Fruit fly (Drosophila melanogaster) whole organism, embryonic: Measurements from ENCODE around the gene CG14982.

Experiments used
- Adf1 ChIP-seq: fragments of 200-800 bp; sonication (Bioruptor generic); IDR thresholded peaks from 2 replicates; pipeline ENCODE4 v1.3.6; 2022; ENCODE audit warnings: missing biosample characterization, missing genetic modification characterization
- Atf-2 ChIP-seq: fragments of 200-800 bp; sonication (Bioruptor generic); optimal IDR thresholded peaks from 2 replicates; lab custom pipeline; 2016; ENCODE audit warnings: missing biosample characterization, missing genetic modification characterization
- B-H2 ChIP-seq: fragments of 200-800 bp; sonication (Bioruptor generic); optimal IDR thresholded peaks from 2 replicates; lab custom pipeline; 2018; ENCODE audit warnings: missing biosample characterization, mild to moderate bottlenecking, missing genetic modification characterization
- BtbVII ChIP-seq: fragments of 200-800 bp; sonication (Bioruptor generic); optimal IDR thresholded peaks from 3 replicates; lab custom pipeline; 2017; ENCODE audit warnings: missing biosample characterization, mild to moderate bottlenecking, missing genetic modification characterization
- CG11398 ChIP-seq: fragments of 200-800 bp; sonication (Bioruptor generic); optimal IDR thresholded peaks from 2 replicates; lab custom pipeline; 2016; ENCODE audit warnings: missing biosample characterization, missing genetic modification characterization
- CG13894 ChIP-seq: fragments of 200-800 bp; sonication (Bioruptor generic); optimal IDR thresholded peaks from 3 replicates; lab custom pipeline; 2018; ENCODE audit warnings: missing biosample characterization, mild to moderate bottlenecking, missing genetic modification characterization, moderate library complexity
- CG14050 ChIP-seq: fragments of 200-800 bp; sonication (Bioruptor generic); IDR thresholded peaks from 3 replicates; pipeline ENCODE4 v1.3.6; 2022; ENCODE audit warnings: missing biosample characterization, missing genetic modification characterization
- CG18262 ChIP-seq: fragments of 200-800 bp; optimal IDR thresholded peaks from 3 replicates; lab custom pipeline; 2019; ENCODE audit warnings: missing biosample characterization, mild to moderate bottlenecking, missing genetic modification characterization, moderate library complexity
- CG18599 ChIP-seq: fragments of 200-800 bp; sonication (Bioruptor generic); optimal IDR thresholded peaks from 3 replicates; lab custom pipeline; 2017; ENCODE audit warnings: missing biosample characterization, missing genetic modification characterization, mild to moderate bottlenecking, moderate library complexity, missing genetic modification reagents
- Dad ChIP-seq: fragments of 200-800 bp; sonication (Bioruptor generic); optimal IDR thresholded peaks from 3 replicates; lab custom pipeline; 2016; ENCODE audit warnings: missing biosample characterization, missing genetic modification characterization
- Deaf1 ChIP-seq: fragments of 200-800 bp; optimal IDR thresholded peaks from 3 replicates; lab custom pipeline; 2019; ENCODE audit warnings: missing biosample characterization, mild to moderate bottlenecking, missing genetic modification characterization, moderate library complexity
- Drgx ChIP-seq: fragments of 200-800 bp; sonication (Bioruptor generic); IDR thresholded peaks from 2 replicates; pipeline ENCODE4 v1.3.6; 2022; ENCODE audit warnings: missing biosample characterization, missing genetic modification characterization
- Ets65A ChIP-seq: fragments of 200-800 bp; sonication (Bioruptor generic); peaks from one replicate; lab custom pipeline; 2016; ENCODE audit warnings: missing biosample characterization, missing genetic modification characterization
- HLH4C ChIP-seq: fragments of 200-800 bp; sonication (Bioruptor generic); IDR thresholded peaks from 3 replicates; pipeline ENCODE4 v1.3.6; 2022; ENCODE audit warnings: missing biosample characterization, missing genetic modification characterization; ENCODE audit not compliant: partially characterized antibody
- Hmr ChIP-seq: fragments of 200-800 bp; sonication (Bioruptor generic); optimal IDR thresholded peaks from 3 replicates; lab custom pipeline; 2017; ENCODE audit warnings: mild to moderate bottlenecking, missing biosample characterization, missing genetic modification reagents, missing genetic modification characterization
- Lhr ChIP-seq: fragments of 200-800 bp; sonication (Bioruptor generic); optimal IDR thresholded peaks from 3 replicates; lab custom pipeline; 2017; ENCODE audit warnings: mild to moderate bottlenecking, missing biosample characterization, missing genetic modification reagents, missing genetic modification characterization
- Lpt ChIP-seq: fragments of >200 bp; optimal IDR thresholded peaks from 2 replicates; lab custom pipeline; 2018; ENCODE audit warnings: missing biosample characterization, missing genetic modification characterization
- Mad ChIP-seq: fragments of 200-800 bp; sonication (Bioruptor generic); optimal IDR thresholded peaks from 2 replicates; lab custom pipeline; 2016; ENCODE audit warnings: missing biosample characterization, missing genetic modification characterization
- Med ChIP-seq: fragments of 200-800 bp; sonication (Bioruptor generic); peaks from one replicate; lab custom pipeline; 2016; ENCODE audit warnings: missing biosample characterization, missing genetic modification characterization, mild to moderate bottlenecking, inconsistent platforms, moderate library complexity
- Pdp1 ChIP-seq, 2 experiments: fragments of 200-800 bp; sonication (Bioruptor generic); optimal IDR thresholded peaks; 3 replicates each; lab custom pipeline; 2016; ENCODE audit warnings: missing biosample characterization in 2 of 2, missing genetic modification characterization in 2 of 2, mild to moderate bottlenecking in 1 of 2, moderate library complexity in 1 of 2
- Trl ChIP-seq, 3 experiments: fragments of >200 bp in 2 of 3; fragments of 200-800 bp in 1 of 3; sonication (Bioruptor generic) in 1 of 3; optimal IDR thresholded peaks; 2 replicates in 1 of 3; 3 replicates in 2 of 3; lab custom pipeline; 2016 to 2017; ENCODE audit warnings: missing biosample characterization in 1 of 3, missing genetic modification characterization in 1 of 3
- aop ChIP-seq: fragments of 200-800 bp; sonication (Bioruptor generic); IDR thresholded peaks from 2 replicates; pipeline ENCODE4 v1.3.6; 2022; ENCODE audit warnings: missing biosample characterization, missing genetic modification characterization
- cg ChIP-seq: fragments of 200-800 bp; sonication (Bioruptor generic); optimal IDR thresholded peaks from 3 replicates; lab custom pipeline; 2019; ENCODE audit warnings: missing biosample characterization, mild to moderate bottlenecking, missing genetic modification characterization, moderate library complexity
- crc ChIP-seq: fragments of 200-800 bp; sonication (Bioruptor generic); optimal IDR thresholded peaks from 2 replicates; lab custom pipeline; 2016; ENCODE audit warnings: missing biosample characterization, missing genetic modification characterization
- cwo ChIP-seq: fragments of 200-800 bp; sonication (Bioruptor generic); optimal IDR thresholded peaks from 3 replicates; lab custom pipeline; 2017; ENCODE audit warnings: missing biosample characterization, missing genetic modification characterization, mild to moderate bottlenecking, moderate library complexity, missing genetic modification reagents
- dmrt11E ChIP-seq: fragments of 200-800 bp; sonication (Bioruptor generic); optimal IDR thresholded peaks from 3 replicates; lab custom pipeline; 2018; ENCODE audit warnings: missing biosample characterization, mild to moderate bottlenecking, missing genetic modification characterization, moderate library complexity
- dpn ChIP-seq, 2 experiments: fragments of 200-800 bp; sonication (Bioruptor generic); optimal IDR thresholded peaks; 3 replicates each; lab custom pipeline; 2016; ENCODE audit warnings: missing biosample characterization in 2 of 2, missing genetic modification characterization in 2 of 2
- exex ChIP-seq: fragments of 200-800 bp; sonication (Bioruptor generic); optimal IDR thresholded peaks from 4 replicates; lab custom pipeline; 2018; ENCODE audit warnings: missing biosample characterization, mild to moderate bottlenecking, missing genetic modification characterization, moderate library complexity
- gfzf ChIP-seq: fragments of 200-800 bp; sonication (Bioruptor generic); optimal IDR thresholded peaks from 2 replicates; lab custom pipeline; 2016; ENCODE audit warnings: missing biosample characterization, mild to moderate bottlenecking, missing genetic modification characterization, moderate library complexity
- grn ChIP-seq: fragments of 200-800 bp; sonication (Bioruptor generic); optimal IDR thresholded peaks from 3 replicates; lab custom pipeline; 2017; ENCODE audit warnings: missing biosample characterization, missing genetic modification characterization
- gro ChIP-seq: fragments of 200-800 bp; sonication (Bioruptor generic); optimal IDR thresholded peaks from 2 replicates; lab custom pipeline; 2016; ENCODE audit warnings: missing biosample characterization, missing genetic modification characterization
- lab ChIP-seq: fragments of 200-800 bp; sonication (Bioruptor generic); optimal IDR thresholded peaks from 3 replicates; lab custom pipeline; 2017; ENCODE audit warnings: missing biosample characterization, missing genetic modification characterization, mild to moderate bottlenecking, moderate library complexity, missing genetic modification reagents
- maf-S ChIP-seq: fragments of 200-800 bp; sonication (Bioruptor generic); optimal IDR thresholded peaks from 2 replicates; lab custom pipeline; 2016; ENCODE audit warnings: missing biosample characterization, missing genetic modification characterization
- mirr ChIP-seq: fragments of 200-800 bp; sonication (Bioruptor generic); optimal IDR thresholded peaks from 3 replicates; lab custom pipeline; 2018; ENCODE audit warnings: missing biosample characterization, mild to moderate bottlenecking, missing genetic modification characterization
- pfk ChIP-seq: fragments of 200-800 bp; sonication (Bioruptor generic); optimal IDR thresholded peaks from 2 replicates; lab custom pipeline; 2018; ENCODE audit warnings: missing biosample characterization, mild to moderate bottlenecking, missing genetic modification characterization, moderate library complexity
- psq ChIP-seq: fragments of 200-800 bp; sonication (Bioruptor generic); optimal IDR thresholded peaks from 2 replicates; lab custom pipeline; 2017; ENCODE audit warnings: missing biosample characterization, missing genetic modification characterization
- pum ChIP-seq: fragments of 200-800 bp; sonication (Bioruptor generic); optimal IDR thresholded peaks from 2 replicates; lab custom pipeline; 2016; ENCODE audit warnings: missing biosample characterization, missing genetic modification characterization
- sd ChIP-seq: fragments of 200-800 bp; sonication (Bioruptor generic); optimal IDR thresholded peaks from 3 replicates; lab custom pipeline; 2018; ENCODE audit warnings: missing biosample characterization, mild to moderate bottlenecking, missing genetic modification characterization, moderate library complexity
- so ChIP-seq: fragments of 200-800 bp; sonication (Bioruptor generic); IDR thresholded peaks from 3 replicates; pipeline ENCODE4 v1.3.6; 2022; ENCODE audit warnings: missing biosample characterization, missing genetic modification characterization
- sob ChIP-seq: fragments of 200-800 bp; sonication (Bioruptor generic); IDR thresholded peaks from 2 replicates; pipeline ENCODE4 v1.3.6; 2022; ENCODE audit warnings: missing biosample characterization, missing genetic modification characterization
- sr ChIP-seq: fragments of 200-800 bp; sonication (Bioruptor generic); IDR thresholded peaks from 3 replicates; pipeline ENCODE4 v1.3.6; 2022; ENCODE audit warnings: missing biosample characterization, missing genetic modification characterization
- ttk ChIP-seq: fragments of 200-800 bp; sonication (Bioruptor generic); IDR thresholded peaks from 2 replicates; pipeline ENCODE4 v2.1.2; 2022; ENCODE audit warnings: missing biosample characterization, missing genetic modification characterization
- tx ChIP-seq: fragments of 200-800 bp; sonication (Bioruptor generic); optimal IDR thresholded peaks from 2 replicates; lab custom pipeline; 2016; ENCODE audit warnings: missing biosample characterization, missing genetic modification characterization
- zen2 ChIP-seq: fragments of 200-800 bp; sonication (Bioruptor generic); IDR thresholded peaks from 3 replicates; pipeline ENCODE4 v1.3.6; 2022; ENCODE audit warnings: missing biosample characterization, missing genetic modification characterization; ENCODE audit not compliant: partially characterized antibody

CG14982 gene

dm6 chr3L:3925487-3925886 is 17.0 kb upstream of the CG14982 start (continued):
- TF ChIP-seq HLH4C (GFP tag; lab: Robert Waterston, UW) = no peak
- TF ChIP-seq CG18599 (GFP tag; lab: Kevin White, UChicago) = peak; percentile 17
- TF ChIP-seq sob (GFP tag; lab: Robert Waterston, UW) = 0 out of 2 replicates have a peak, but pooled peaks have one; percentile 9
- no peak for TF ChIP-seq CG14050 (GFP tag; lab: Robert Waterston, UW)
- peak; percentile 42; the same call in 1 of the 2 replicates for TF ChIP-seq Adf1 (GFP tag; lab: Robert Waterston, UW)
- peak; percentile 77 for TF ChIP-seq CG13894
- peak; percentile 2 for TF ChIP-seq mirr (GFP tag; lab: Kevin White, UChicago)
- peak; percentile 71 for TF ChIP-seq cwo (GFP tag; lab: Kevin White, UChicago)
- peak; percentile 41 for TF ChIP-seq lab (GFP tag; lab: Kevin White, UChicago)
- peak; percentile 69 for TF ChIP-seq Med
- peak; percentile 65 for TF ChIP-seq sd (tag; lab: Kevin White, UChicago)
- TF ChIP-seq grn = peak; percentile 21
- peak; percentile 76 for TF ChIP-seq exex (tag; lab: Kevin White, UChicago)

- TF ChIP-seq cg (GFP tag; lab: Kevin White, UChicago) = peak; percentile 0
- peak; percentile 16 to 49 for TF ChIP-seq Trl (optimal IDR thresholded peaks at IDR 0.05; lab: Kevin White, UChicago)
- TF ChIP-seq Trl (GFP tag; optimal IDR thresholded peaks at IDR 0.05; lab: Kevin White, UChicago) = no peak
- peak in 1 of 2 experiments; percentile 65 for TF ChIP-seq Pdp1 (GFP tag; optimal IDR thresholded peaks at IDR 0.05; lab: Kevin White, UChicago)
- TF ChIP-seq Dad = no peak
- no peak for TF ChIP-seq gfzf (GFP tag; lab: Kevin White, UChicago)
- peak; percentile 34 for TF ChIP-seq psq (GFP tag; lab: Kevin White, UChicago)
- TF ChIP-seq BtbVII (GFP tag; lab: Kevin White, UChicago) = no peak
- peak; percentile 75 for TF ChIP-seq Deaf1 (tag; lab: Kevin White, UChicago)
- no peak for TF ChIP-seq sr (GFP tag; lab: Robert Waterston, UW)
Observed at dm6 chr3L:3926191-3926765, 16.2 kb upstream of the CG14982 start.

- TF ChIP-seq Med (peak; percentile 65), dmrt11E (no peak), CG18262 (tag; lab: Kevin White, UChicago) (no peak), dpn (GFP tag; optimal IDR thresholded peaks at IDR 0.05; lab: Kevin White, UChicago) (no peak), gro (GFP tag; lab: Kevin White, UChicago) (no peak), crc (GFP tag; lab: Kevin White, UChicago) (no peak), pfk (GFP tag; lab: Kevin White, UChicago) (no peak), Ets65A (GFP tag; lab: Kevin White, UChicago) (peak; percentile 59), Mad (GFP tag; lab: Kevin White, UChicago) (no peak)
Observed at dm6 chr3L:3927462-3927861, 15.0 kb upstream of the CG14982 start.

- TF ChIP-seq tx (GFP tag; lab: Kevin White, UChicago) (peak; percentile 87), CG11398 (GFP tag; lab: Kevin White, UChicago) (peak; percentile 73), Lpt (GFP tag; lab: Kevin White, UChicago) (no peak), aop (GFP tag; lab: Robert Waterston, UW) (no peak), maf-S (GFP tag; lab: Kevin White, UChicago) (peak; percentile 85), pum (GFP tag; lab: Kevin White, UChicago) (peak; percentile 69), Lhr (GFP tag; lab: Kevin White, UChicago) (no peak), B-H2 (GFP tag; lab: Kevin White, UChicago) (peak; percentile 95), Drgx (GFP tag; lab: Robert Waterston, UW) (peak; percentile 69), Atf-2 (GFP tag; lab: Kevin White, UChicago) (peak; percentile 81), so (GFP tag; lab: Robert Waterston, UW) (peak; percentile 81), Hmr (GFP tag; lab: Kevin White, UChicago) (peak; percentile 92), zen2 (GFP tag; lab: Robert Waterston, UW) (no peak), ttk (GFP tag; lab: Robert Waterston, UW) (peak; percentile 75)
Observed at dm6 chr3L:3928205-3928942, 14.1 kb upstream of the CG14982 start.
